Worm (Caenorhabditis elegans) whole organism, midembryonic: ENCODE data around the gene mct-4.

ENCODE experiments used
- cog-1 ChIP-seq: sonication (generic microtip); optimal IDR thresholded peaks from 2 replicates; lab custom pipeline; 2016; ENCODE audit warnings: missing genetic modification characterization, missing compliant biosample characterization
- flt-1 ChIP-seq: fragments of 200-800 bp; sonication (Bioruptor generic); IDR thresholded peaks from 2 replicates; pipeline ENCODE4 v1.3.6; 2022; ENCODE audit warnings: missing genetic modification characterization, missing compliant biosample characterization
- klf-2 ChIP-seq: fragments of 200-800 bp; sonication (Bioruptor generic); conservative IDR thresholded peaks from 2 replicates; pipeline ENCODE4 v1.3.6; 2022; ENCODE audit warnings: missing genetic modification reagents, missing genetic modification characterization, missing compliant biosample characterization
- tab-1 ChIP-seq: fragments of 200-800 bp; sonication (Bioruptor generic); IDR thresholded peaks from 2 replicates; pipeline ENCODE4 v1.3.6; 2022; ENCODE audit warnings: missing genetic modification characterization, missing compliant biosample characterization
- ztf-23 ChIP-seq: fragments of 200-800 bp; sonication (Bioruptor generic); IDR thresholded peaks from 2 replicates; pipeline ENCODE4 v1.3.6; 2022; ENCODE audit warnings: missing genetic modification reagents, missing genetic modification characterization, missing compliant biosample characterization
- ztf-29 ChIP-seq: fragments of 200-800 bp; sonication (Bioruptor generic); IDR thresholded peaks from 2 replicates; pipeline ENCODE4 v1.3.6; 2022; ENCODE audit warnings: missing genetic modification reagents, missing genetic modification characterization, missing compliant biosample characterization

ce11 chrX:4879998-4880397 is 49.6 kb downstream of the mct-4 start:
- TF ChIP-seq ztf-29 (GFP tag; lab: Robert Waterston, UW): no peak
- no peak for TF ChIP-seq klf-2 (GFP tag; lab: Robert Waterston, UW)
- no peak for TF ChIP-seq cog-1 (tag; lab: Kevin White, UChicago)
- no peak for TF ChIP-seq flt-1
- TF ChIP-seq ztf-23 (GFP tag; lab: Robert Waterston, UW): no peak
- TF ChIP-seq tab-1: no peak
